Worm (Caenorhabditis elegans) whole organism, L4 larva: ENCODE results near the gene szy-4.

Experiments used
- nhr-10 ChIP-seq: fragments of 150-350 bp; optimal IDR thresholded peaks from 2 replicates; lab custom pipeline; 2014; ENCODE audit warnings: missing biosample characterization, missing genetic modification characterization
- nhr-237 ChIP-seq: sonication (generic microtip); optimal IDR thresholded peaks from 2 replicates; lab custom pipeline; 2017; ENCODE audit warnings: missing biosample characterization, missing genetic modification characterization
- nhr-25 ChIP-seq: sonication (generic microtip); optimal IDR thresholded peaks from 2 replicates; lab custom pipeline; 2017; ENCODE audit warnings: missing genetic modification characterization, mild to moderate bottlenecking, missing compliant biosample characterization, antibody characterized with exemption, moderate library complexity, borderline replicate concordance; ENCODE audit not compliant: insufficient read depth
- skn-1 ChIP-seq: fragments of 150-350 bp; optimal IDR thresholded peaks from 2 replicates; lab custom pipeline; 2014; ENCODE audit warnings: missing biosample characterization, missing genetic modification characterization

DNA sequence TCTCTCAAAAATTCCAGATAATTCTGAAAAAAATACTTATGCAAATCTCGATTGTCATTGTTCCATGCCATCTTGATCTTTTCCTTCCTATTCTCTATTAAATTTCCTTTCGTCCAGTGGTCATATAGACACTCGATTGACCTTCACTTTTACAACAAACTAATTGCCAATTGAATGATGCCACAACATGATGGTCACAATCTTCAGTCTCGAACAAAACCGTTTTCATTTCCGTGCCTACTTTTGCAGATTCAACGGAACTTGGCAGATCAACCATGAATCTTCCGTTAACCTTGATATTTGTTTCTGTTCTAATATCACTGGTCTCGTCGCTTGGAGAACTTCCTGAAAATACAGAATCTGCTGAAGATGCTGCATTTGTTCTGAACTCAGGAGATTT is 25.1 kb upstream of the szy-4 start, which contains the start of gene F40H3.2:
- TF ChIP-seq nhr-10 (tag; lab: Kevin White, UChicago) (no peak), skn-1 (tag; lab: Kevin White, UChicago) (no peak), nhr-237 (tag; lab: Kevin White, UChicago) (no peak), nhr-25 (no peak)
